Fruit fly (Drosophila melanogaster) whole organism, wandering third instar larva: Measurements from ENCODE around the gene CG10650.

Experiments
- Abd-B ChIP-seq: fragments of >200 bp; optimal IDR thresholded peaks from 2 replicates; lab custom pipeline; 2017; ENCODE audit warnings: missing biosample characterization, missing genetic modification characterization
- GATAd ChIP-seq: sonication (Bioruptor generic); optimal IDR thresholded peaks from 2 replicates; lab custom pipeline; 2016; ENCODE audit warnings: missing biosample characterization, missing genetic modification characterization
- N ChIP-seq: fragments of >200 bp; optimal IDR thresholded peaks from 2 replicates; lab custom pipeline; 2018; ENCODE audit warnings: missing biosample characterization, missing external identifiers, missing genetic modification characterization
- OdsH ChIP-seq: fragments of 200-800 bp; sonication (Bioruptor generic); optimal IDR thresholded peaks from 2 replicates; lab custom pipeline; 2016; ENCODE audit warnings: missing biosample characterization, mild to moderate bottlenecking, missing genetic modification characterization
- Sp1 ChIP-seq: fragments of 200-800 bp; sonication (Bioruptor generic); optimal IDR thresholded peaks from 3 replicates; lab custom pipeline; 2019; ENCODE audit warnings: missing biosample characterization, mild to moderate bottlenecking, missing genetic modification characterization, moderate library complexity
- Vsx2 ChIP-seq: fragments of 200-300, 225-300 bp; sonication (Bioruptor generic); optimal IDR thresholded peaks from 2 replicates; lab custom pipeline; 2018; ENCODE audit warnings: missing biosample characterization, missing genetic modification characterization; ENCODE audit not compliant: partially characterized antibody
- br ChIP-seq: fragments of 200-800 bp; sonication (Bioruptor generic); optimal IDR thresholded peaks from 2 replicates; lab custom pipeline; 2016; ENCODE audit warnings: missing biosample characterization, missing genetic modification characterization
- dsf ChIP-seq: sonication (Bioruptor generic); optimal IDR thresholded peaks from 2 replicates; lab custom pipeline; 2016; ENCODE audit warnings: missing biosample characterization, missing genetic modification characterization, borderline replicate concordance
- fru ChIP-seq: fragments of 200-800 bp; sonication (Bioruptor generic); optimal IDR thresholded peaks from 3 replicates; lab custom pipeline; 2016; ENCODE audit warnings: missing biosample characterization, mild to moderate bottlenecking, missing genetic modification characterization
- h ChIP-seq: fragments of 200-800 bp; sonication (Bioruptor generic); optimal IDR thresholded peaks from 3 replicates; lab custom pipeline; 2016; ENCODE audit warnings: missing biosample characterization, mild to moderate bottlenecking, missing genetic modification characterization
- psq ChIP-seq: fragments of 200-800 bp; sonication (Bioruptor generic); optimal IDR thresholded peaks from 3 replicates; lab custom pipeline; 2017; ENCODE audit warnings: missing biosample characterization, mild to moderate bottlenecking, missing genetic modification characterization, moderate library complexity
- sage ChIP-seq: fragments of 200-800 bp; sonication (Bioruptor generic); optimal IDR thresholded peaks from 2 replicates; lab custom pipeline; 2016; ENCODE audit warnings: missing biosample characterization, mild to moderate bottlenecking, missing genetic modification characterization
- sv ChIP-seq: fragments of 200-800 bp; sonication (Bioruptor generic); optimal IDR thresholded peaks from 3 replicates; lab custom pipeline; 2016; ENCODE audit warnings: missing biosample characterization, missing genetic modification characterization
- woc ChIP-seq: sonication (Bioruptor generic); optimal IDR thresholded peaks from 2 replicates; lab custom pipeline; 2016; ENCODE audit warnings: missing biosample characterization, mild to moderate bottlenecking, missing genetic modification characterization

dm6 chr2L:19002959-19003371 is 7.2 kb upstream of the CG10650 start, which contains the start of gene CG31793:
- TF ChIP-seq OdsH = peak; percentile 60
- no peak for TF ChIP-seq Vsx2 (GFP tag; lab: Kevin White, UChicago)
- TF ChIP-seq fru (GFP tag; lab: Kevin White, UChicago) = no peak
- TF ChIP-seq N (GFP tag; lab: Kevin White, UChicago) = no peak
- TF ChIP-seq br (GFP tag; lab: Kevin White, UChicago) = no peak
- peak; percentile 63 for TF ChIP-seq h
- TF ChIP-seq Abd-B (GFP tag; lab: Kevin White, UChicago) = no peak
- TF ChIP-seq Sp1 (GFP tag; lab: Kevin White, UChicago) = peak; percentile 50
- no peak for TF ChIP-seq woc
- peak; percentile 22 for TF ChIP-seq sv
- TF ChIP-seq sage (GFP tag; lab: Kevin White, UChicago) = no peak
- TF ChIP-seq GATAd (GFP tag; lab: Kevin White, UChicago) = no peak
- TF ChIP-seq psq (GFP tag; lab: Kevin White, UChicago) = peak; percentile 41
- TF ChIP-seq dsf (GFP tag; lab: Kevin White, UChicago) = no peak
